Worm (Caenorhabditis elegans): Measurements from ENCODE around the gene K01G5.8.

Gene K01G5.8

ce11 chrIII:10739902-10740301 is 670 bp downstream of the K01G5.8 start:
- TF ChIP-seq tbx-2 (tag; optimal IDR thresholded peaks at IDR 0.05) = peak; percentile 34
- TF ChIP-seq unc-42 (tag; optimal IDR thresholded peaks at IDR 0.05) = peak; percentile 30
- peak; percentile 12 for TF ChIP-seq elt-2 (tag; optimal IDR thresholded peaks at IDR 0.05)
- no peak for TF ChIP-seq K09A11.1 (tag; optimal IDR thresholded peaks at IDR 0.05; ENCODE audit: insufficient read depth)
- peak; percentile 37 for TF ChIP-seq ceh-31 (tag; optimal IDR thresholded peaks at IDR 0.05)
- TF ChIP-seq ceh-45 (GFP tag; IDR thresholded peaks at IDR 0.05) = no peak
- TF ChIP-seq nfya-1 (tag; optimal IDR thresholded peaks at IDR 0.05) = peak; percentile 9
- TF ChIP-seq ceh-48 (tag; optimal IDR thresholded peaks at IDR 0.05) = peak; percentile 68
- TF ChIP-seq ama-1 (optimal IDR thresholded peaks at IDR 0.05) = peak; percentile 50
- no peak for TF ChIP-seq unc-3 (GFP tag; conservative IDR thresholded peaks at IDR 0.05)
- no peak for TF ChIP-seq unc-3 (tag; optimal IDR thresholded peaks at IDR 0.05)
- TF ChIP-seq ceh-34 (tag; optimal IDR thresholded peaks at IDR 0.05) = peak; percentile 78

DNA sequence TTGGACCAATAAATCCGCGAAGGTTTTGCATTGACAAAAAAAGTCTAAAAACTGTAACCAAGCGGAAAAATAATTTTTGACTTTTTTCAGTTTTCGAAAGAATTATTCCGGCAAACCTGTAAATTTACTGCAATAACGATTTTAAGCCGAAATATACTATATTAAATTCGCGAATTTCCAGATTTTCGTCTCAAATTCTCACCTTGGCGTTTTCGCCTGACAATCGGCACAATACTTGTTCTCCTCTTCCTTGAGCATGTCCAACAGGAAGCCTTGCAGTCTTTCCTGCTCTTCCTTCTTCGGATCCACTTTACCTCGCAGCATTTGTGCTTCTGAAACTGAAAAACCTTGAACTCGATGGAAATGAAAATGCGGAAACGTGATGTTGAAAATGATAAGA is 1.1 kb downstream of the K01G5.8 start, which contains the start of gene smap-1:
TSS of gene smap-1 (minus strand) at position 338 of the 400 bp plus-strand sequence.
- no peak for TF ChIP-seq tbx-7 (tag; optimal IDR thresholded peaks at IDR 0.05)
- TF ChIP-seq ceh-24 (tag; optimal IDR thresholded peaks at IDR 0.05) = no peak
- TF ChIP-seq sox-4 (tag; optimal IDR thresholded peaks at IDR 0.05) = no peak
- TF ChIP-seq C08G9.2 (tag; optimal IDR thresholded peaks at IDR 0.05) = no peak
- no peak for TF ChIP-seq ceh-34 (tag; optimal IDR thresholded peaks at IDR 0.05)
- TF ChIP-seq hlh-30 (tag; optimal IDR thresholded peaks at IDR 0.05; ENCODE audit: insufficient read depth) = no peak
- no peak for TF ChIP-seq gmeb-2 (tag; optimal IDR thresholded peaks at IDR 0.05)
- no peak for TF ChIP-seq mec-3 (tag; optimal IDR thresholded peaks at IDR 0.05; ENCODE audit: borderline replicate concordance)
- TF ChIP-seq tbx-2 (tag; optimal IDR thresholded peaks at IDR 0.05) = no peak
- no peak for TF ChIP-seq elt-2 (tag; optimal IDR thresholded peaks at IDR 0.05)
- no peak for TF ChIP-seq ceh-9 (tag; optimal IDR thresholded peaks at IDR 0.05)
- no peak for TF ChIP-seq lin-11 (tag; optimal IDR thresholded peaks at IDR 0.05)
- TF ChIP-seq pha-4 (tag; optimal IDR thresholded peaks at IDR 0.05) = no peak
- no peak for TF ChIP-seq lim-6 (tag; optimal IDR thresholded peaks at IDR 0.05)
- TF ChIP-seq ceh-31 (tag; optimal IDR thresholded peaks at IDR 0.05) = no peak
- no peak for TF ChIP-seq Y22D7AL.16 (tag; optimal IDR thresholded peaks at IDR 0.05)

DNA sequence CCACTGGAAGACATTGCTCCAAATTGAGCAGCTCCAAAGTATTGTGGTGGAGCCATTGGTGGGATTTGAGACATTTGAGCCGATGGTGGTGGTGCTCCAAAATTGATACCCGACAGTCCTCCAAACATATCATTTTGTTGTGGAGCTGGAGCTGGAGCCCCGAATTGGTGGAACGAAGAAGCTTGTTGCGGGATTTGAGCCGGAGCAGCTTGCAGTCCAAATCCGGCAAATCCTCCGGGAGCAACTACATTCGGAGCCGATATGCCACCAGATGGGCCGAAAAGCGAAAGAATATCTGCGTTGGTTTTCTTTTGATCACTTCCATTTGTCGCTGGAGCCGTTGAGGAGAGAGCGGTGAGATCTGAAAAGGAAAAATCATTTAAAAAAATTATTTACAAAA is 2.5 kb downstream of the K01G5.8 start:
- TF ChIP-seq ceh-9 (tag; optimal IDR thresholded peaks at IDR 0.05) (no peak), K09A11.1 (tag; optimal IDR thresholded peaks at IDR 0.05; ENCODE audit: insufficient read depth) (no peak), nfya-1 (tag; optimal IDR thresholded peaks at IDR 0.05) (no peak)

DNA sequence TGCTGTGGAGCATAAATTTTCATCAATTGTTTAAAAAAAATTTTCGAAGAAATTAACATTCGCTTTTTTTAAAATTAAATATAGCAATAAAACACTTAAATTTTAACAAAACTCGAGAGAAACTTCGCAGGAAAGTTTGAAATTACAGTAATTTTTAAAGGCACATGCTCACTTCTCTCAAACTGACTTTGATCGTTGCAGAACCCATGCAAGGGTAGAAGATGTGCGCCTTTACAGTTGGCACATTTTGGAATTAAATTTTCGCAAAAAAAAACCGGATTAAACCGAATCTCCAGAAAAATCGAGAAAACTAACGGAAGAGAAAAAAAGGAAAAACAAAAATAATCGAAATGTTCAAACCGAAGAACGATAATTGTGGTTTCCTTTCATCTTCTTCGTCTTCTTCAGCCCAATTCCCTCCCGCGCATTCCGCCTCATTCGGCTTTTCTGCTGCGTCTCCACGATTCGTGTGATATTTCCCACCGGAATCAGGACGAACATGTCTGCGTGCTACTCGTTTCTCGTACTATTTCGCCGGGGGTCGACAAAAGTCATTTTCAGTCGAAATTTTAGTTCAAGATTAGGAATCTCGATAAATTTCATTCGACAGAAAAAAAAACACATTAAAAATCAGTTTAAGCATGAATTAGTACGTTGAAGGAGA is 4.1 kb downstream of the K01G5.8 start:
- no peak for TF ChIP-seq unc-42 (tag; optimal IDR thresholded peaks at IDR 0.05)
- no peak for TF ChIP-seq tbx-2 (tag; optimal IDR thresholded peaks at IDR 0.05)
- no peak for TF ChIP-seq ceh-30 (tag; optimal IDR thresholded peaks at IDR 0.05)
- no peak for TF ChIP-seq F13H6.1 (tag; optimal IDR thresholded peaks at IDR 0.05)
- TF ChIP-seq odd-2 (tag; optimal IDR thresholded peaks at IDR 0.05) = no peak

DNA sequence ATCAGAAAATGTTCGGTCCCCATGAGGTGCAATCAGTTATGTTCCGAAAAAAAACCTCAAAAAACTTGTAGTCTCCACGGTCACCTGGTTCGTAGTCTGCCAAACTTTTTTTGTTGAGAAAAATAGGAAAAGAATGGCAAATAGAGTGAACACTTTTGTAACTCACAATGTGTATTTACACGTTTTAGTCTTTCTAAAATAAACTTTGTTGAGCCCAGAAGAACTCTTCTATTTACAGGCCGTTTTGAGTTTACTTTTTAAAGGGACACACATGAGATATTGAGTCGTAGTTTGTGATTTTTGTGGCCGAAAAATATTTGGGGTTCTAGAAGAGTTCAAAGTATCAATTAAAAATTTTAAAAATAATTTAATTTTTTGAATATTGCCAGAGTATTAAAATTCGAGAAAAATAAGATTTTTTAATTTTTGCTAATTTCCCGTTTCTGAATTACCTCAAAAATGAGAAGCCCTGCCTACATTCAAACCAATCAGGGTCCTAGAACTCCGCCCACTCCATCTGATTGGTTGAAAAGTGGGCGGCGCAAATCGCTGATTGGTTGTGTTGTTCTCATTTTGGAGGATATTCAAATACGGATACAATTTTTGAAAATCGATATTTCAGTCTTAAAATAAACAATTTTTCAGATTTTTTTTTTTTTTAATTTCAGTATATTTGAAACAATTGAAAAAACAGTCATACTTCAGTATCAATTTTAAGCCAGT is 5.9 kb downstream of the K01G5.8 start:
- peak; percentile 93 for TF ChIP-seq nfya-1 (tag; optimal IDR thresholded peaks at IDR 0.05)
- TF ChIP-seq dve-1 (tag; optimal IDR thresholded peaks at IDR 0.05) = no peak

DNA sequence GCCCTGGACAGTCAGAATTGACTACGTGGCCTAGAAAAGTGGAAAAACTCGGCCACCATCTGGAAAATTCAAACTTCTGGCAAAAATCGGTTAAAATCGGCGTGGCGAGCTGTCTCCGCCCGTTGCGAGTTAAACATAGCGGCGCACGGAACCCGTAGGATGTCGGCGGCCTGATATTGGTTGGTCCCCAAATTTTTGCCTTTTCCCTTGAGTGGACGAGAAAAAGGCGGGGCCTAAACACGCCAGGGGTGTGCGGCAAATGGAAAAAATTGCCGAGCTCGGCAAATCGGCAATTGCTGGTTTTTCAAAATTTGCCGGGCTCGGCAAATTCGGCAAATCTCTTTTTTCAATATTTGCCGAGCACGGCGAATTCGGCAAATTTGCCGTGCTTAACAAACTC is 7.3 kb downstream of the K01G5.8 start:
- no peak for TF ChIP-seq sox-4 (tag; optimal IDR thresholded peaks at IDR 0.05)
- no peak for TF ChIP-seq pax-1 (tag; optimal IDR thresholded peaks at IDR 0.05)
- TF ChIP-seq pqm-1 (tag; optimal IDR thresholded peaks at IDR 0.05) = no peak
- TF ChIP-seq elt-4 (tag; optimal IDR thresholded peaks at IDR 0.05) = no peak
- no peak for TF ChIP-seq mec-3 (tag; optimal IDR thresholded peaks at IDR 0.05; ENCODE audit: borderline replicate concordance)
- TF ChIP-seq ceh-22 (tag; optimal IDR thresholded peaks at IDR 0.05) = no peak
- no peak for TF ChIP-seq ceh-31 (tag; optimal IDR thresholded peaks at IDR 0.05)
- no peak for TF ChIP-seq fkh-10 (GFP tag; optimal IDR thresholded peaks at IDR 0.05)
- no peak for TF ChIP-seq gmeb-2 (tag; optimal IDR thresholded peaks at IDR 0.05)
- no peak for TF ChIP-seq tbx-7 (tag; optimal IDR thresholded peaks at IDR 0.05)
- no peak for TF ChIP-seq sdc-2 (tag; optimal IDR thresholded peaks at IDR 0.05)
- TF ChIP-seq nfya-1 (tag; optimal IDR thresholded peaks at IDR 0.05) = no peak
- no peak for TF ChIP-seq Y22D7AL.16 (tag; optimal IDR thresholded peaks at IDR 0.05)
- TF ChIP-seq ceh-24 (tag; optimal IDR thresholded peaks at IDR 0.05) = no peak

Measured in whole organism, late embryonic.